Worm (Caenorhabditis elegans): ENCODE measurements around the gene sir-2.1.

ce11 chrIV:10331882-10332281 is 34.1 kb downstream of the sir-2.1 start:
- TF ChIP-seq W03F9.2 (tag; optimal IDR thresholded peaks at IDR 0.05) (no peak), him-1 (tag; optimal IDR thresholded peaks at IDR 0.05) (no peak)
